Worm (Caenorhabditis elegans) whole organism, L4/young adult: ENCODE results near the gene K07E3.4.

ENCODE experiments used
- dao-5 ChIP-seq: sonication (generic microtip); optimal IDR thresholded peaks from 2 replicates; lab custom pipeline; 2016; ENCODE audit warnings: missing genotype, missing genetic modification characterization, moderate library complexity, missing compliant biosample characterization
- him-1 ChIP-seq: sonication (generic microtip); optimal IDR thresholded peaks from 2 replicates; lab custom pipeline; 2016; ENCODE audit warnings: missing genotype, missing genetic modification reagents, missing genetic modification characterization, missing compliant biosample characterization

DNA sequence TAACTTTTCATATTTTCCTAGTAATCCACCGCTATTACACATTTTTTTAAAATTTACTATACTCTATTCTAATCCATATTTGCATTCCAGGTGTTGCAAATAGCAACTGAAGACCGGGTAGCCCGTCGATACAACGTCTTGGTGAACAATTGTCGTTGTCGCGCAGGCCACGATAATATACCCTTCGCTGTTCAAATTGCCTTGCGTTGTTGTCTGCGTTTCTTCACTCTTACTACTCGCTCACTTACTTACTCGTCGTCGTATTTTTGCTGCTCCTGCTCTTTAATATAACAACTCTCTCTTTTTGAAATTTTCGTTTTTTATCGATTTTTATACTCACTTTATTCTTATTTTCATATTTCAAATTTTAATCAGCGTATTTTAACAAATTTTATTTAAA lies 20.1 kb upstream of the K07E3.4 start, which contains the start of gene K07E3.2:
- TF ChIP-seq dao-5 (tag; lab: Kevin White, UChicago), result no peak
- TF ChIP-seq him-1 (tag; lab: Kevin White, UChicago), result no peak
